Fruit fly (Drosophila melanogaster): ENCODE measurements around the gene CG3713.

CG3713 gene

dm6 chrX:835965-836690 is 10.8 kb downstream of the CG3713 start (continued):
- TF ChIP-seq so (GFP tag; IDR thresholded peaks at IDR 0.05): 0 out of 3 replicates have a peak, but pooled peaks have one; percentile 19
- TF ChIP-seq CG7556 (GFP tag; optimal IDR thresholded peaks at IDR 0.05): no peak
- no peak for TF ChIP-seq CG6854 (GFP tag; optimal IDR thresholded peaks at IDR 0.05)
- TF ChIP-seq CG11085 (GFP tag; IDR thresholded peaks at IDR 0.05): no peak
- TF ChIP-seq insv (GFP tag; optimal IDR thresholded peaks at IDR 0.05): peak in 1 of 2 experiments; percentile 80

DNA sequence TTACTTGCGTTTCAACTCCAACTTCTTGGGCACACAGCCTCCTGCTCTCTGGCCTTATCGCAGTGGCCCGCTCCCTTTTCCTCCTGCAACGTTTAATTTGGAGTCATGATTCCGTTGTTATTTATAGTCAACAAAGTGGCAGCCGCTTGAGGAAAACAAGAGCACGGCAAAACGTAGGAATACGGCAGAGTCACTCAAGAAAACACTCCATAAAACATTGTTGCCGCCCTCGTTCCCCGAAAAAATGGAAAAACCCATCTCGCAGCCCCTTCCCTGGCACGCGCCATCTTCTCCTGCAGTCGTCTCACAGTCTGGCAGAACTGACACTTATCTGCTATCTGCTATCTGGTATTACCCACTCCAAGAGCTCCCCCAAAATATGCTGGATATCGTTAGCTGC is 22.0 kb downstream of the CG3713 start:
- no peak for TF ChIP-seq CG14965 (GFP tag; optimal IDR thresholded peaks at IDR 0.05; ENCODE audit: borderline replicate concordance)
- TF ChIP-seq Sry-β (GFP tag; optimal IDR thresholded peaks at IDR 0.05): no peak
- no peak for TF ChIP-seq amos (GFP tag; IDR thresholded peaks at IDR 0.05; ENCODE audit: partially characterized antibody)
- TF ChIP-seq CG13894 (tag; optimal IDR thresholded peaks at IDR 0.05): peak; percentile 67
- TF ChIP-seq Hey (tag; optimal IDR thresholded peaks at IDR 0.05): peak; percentile 40
- no peak for TF ChIP-seq CG5245 (GFP tag; optimal IDR thresholded peaks at IDR 0.05)
- peak; percentile 28 for TF ChIP-seq ATbp (GFP tag; optimal IDR thresholded peaks at IDR 0.05)
- TF ChIP-seq sens (GFP tag): peak; percentile 1
- peak; percentile 23 for TF ChIP-seq grn (GFP tag; optimal IDR thresholded peaks at IDR 0.05)
- TF ChIP-seq HLHmδ (GFP tag; optimal IDR thresholded peaks at IDR 0.05): peak; percentile 35
- peak; percentile 9 for TF ChIP-seq CG15601 (tag; optimal IDR thresholded peaks at IDR 0.05)
- peak; percentile 74 for TF ChIP-seq Ets65A (GFP tag)
- peak; percentile 78; the same call in 2 of the 3 replicates for TF ChIP-seq z (GFP tag; IDR thresholded peaks at IDR 0.05)
- TF ChIP-seq pros (GFP tag; optimal IDR thresholded peaks at IDR 0.05): peak; percentile 57

- TF ChIP-seq pan (optimal IDR thresholded peaks at IDR 0.05) (no peak), pan (GFP tag; optimal IDR thresholded peaks at IDR 0.05 in 1 of 2, IDR thresholded peaks at IDR 0.05 in 1 of 2) (no peak), Doc3 (GFP tag; IDR thresholded peaks at IDR 0.05; ENCODE audit: partially characterized antibody) (no peak), Deaf1 (tag; optimal IDR thresholded peaks at IDR 0.05) (peak; percentile 1), CG10209 (GFP tag; optimal IDR thresholded peaks at IDR 0.05) (no peak), Med (GFP tag) (peak; percentile 80), pzg (GFP tag; optimal IDR thresholded peaks at IDR 0.05) (peak; percentile 59), pfk (GFP tag; optimal IDR thresholded peaks at IDR 0.05) (peak; percentile 60), Rfx (GFP tag; IDR thresholded peaks at IDR 0.05) (0 out of 2 replicates have a peak, but pooled peaks have one; percentile 8), dmrt11E (tag; optimal IDR thresholded peaks at IDR 0.05) (no peak), CG2116 (GFP tag; optimal IDR thresholded peaks at IDR 0.05) (peak; percentile 37), Ets65A (GFP tag) (peak; percentile 74), Mrtf (GFP tag; IDR thresholded peaks at IDR 0.05) (no peak), CG4282 (GFP tag; optimal IDR thresholded peaks at IDR 0.05) (no peak), lola (GFP tag; optimal IDR thresholded peaks at IDR 0.05) (no peak), CG10267 (tag; optimal IDR thresholded peaks at IDR 0.05) (peak; percentile 27), tup (GFP tag; optimal IDR thresholded peaks at IDR 0.05) (no peak), insv (GFP tag; optimal IDR thresholded peaks at IDR 0.05) (no peak), zen2 (GFP tag; IDR thresholded peaks at IDR 0.05; ENCODE audit: partially characterized antibody) (no peak), CG1603 (tag; optimal IDR thresholded peaks at IDR 0.05) (peak; percentile 54), kah (GFP tag; optimal IDR thresholded peaks at IDR 0.05) (no peak), CG4360 (GFP tag; IDR thresholded peaks at IDR 0.05) (peak; percentile 17; the same call in 1 of the 2 replicates), sens-2 (GFP tag; IDR thresholded peaks at IDR 0.05) (no peak), gfzf (GFP tag; optimal IDR thresholded peaks at IDR 0.05) (peak; percentile 74), C15 (GFP tag; IDR thresholded peaks at IDR 0.05) (no peak), Dfd (GFP tag; optimal IDR thresholded peaks at IDR 0.05) (no peak), exex (tag; optimal IDR thresholded peaks at IDR 0.05) (no peak), CG17568 (GFP tag; optimal IDR thresholded peaks at IDR 0.05) (no peak), stwl (tag; optimal IDR thresholded peaks at IDR 0.05) (peak; percentile 57), ATbp (GFP tag; optimal IDR thresholded peaks at IDR 0.05) (no peak)
These were observed 41.0 kb downstream of the CG3713 start, which contains the start of gene Sec22 for dm6 chrX:805907-806306. Gene Sec22 (plus strand): TSS chrX:806076.

All from whole organism, embryonic.